Fruit fly (Drosophila melanogaster) whole organism, embryonic: Measurements from ENCODE around the gene Tsp29Fb.

Experiments
- B-H1 ChIP-seq: fragments of 200-800 bp; sonication (Bioruptor generic); IDR thresholded peaks from 3 replicates; pipeline ENCODE4 v1.3.6; 2022; ENCODE audit warnings: missing biosample characterization, missing genetic modification characterization
- Blimp-1 ChIP-seq: fragments of 200-800 bp; sonication (Bioruptor generic); optimal IDR thresholded peaks from 3 replicates; lab custom pipeline; 2018; ENCODE audit warnings: missing biosample characterization, missing genetic modification characterization, mild to moderate bottlenecking, moderate library complexity, missing genetic modification reagents
- BtbVII ChIP-seq: fragments of 200-800 bp; sonication (Bioruptor generic); optimal IDR thresholded peaks from 3 replicates; lab custom pipeline; 2017; ENCODE audit warnings: missing biosample characterization, mild to moderate bottlenecking, missing genetic modification characterization
- CG11695 ChIP-seq: fragments of 200-800 bp; sonication (Bioruptor generic); IDR thresholded peaks from 3 replicates; pipeline ENCODE4 v1.3.6; 2022; ENCODE audit warnings: missing biosample characterization, missing genetic modification characterization
- CG12942 ChIP-seq: fragments of 200-800 bp; sonication (Bioruptor generic); optimal IDR thresholded peaks from 3 replicates; lab custom pipeline; 2016; ENCODE audit warnings: missing biosample characterization, missing genetic modification characterization
- CG13894 ChIP-seq: fragments of 200-800 bp; sonication (Bioruptor generic); optimal IDR thresholded peaks from 3 replicates; lab custom pipeline; 2018; ENCODE audit warnings: missing biosample characterization, mild to moderate bottlenecking, missing genetic modification characterization, moderate library complexity
- CG1602 ChIP-seq: fragments of 200-800 bp; sonication (Bioruptor generic); optimal IDR thresholded peaks from 3 replicates; lab custom pipeline; 2016; ENCODE audit warnings: missing biosample characterization, missing genetic modification characterization
- CG1647 ChIP-seq: fragments of 200-800 bp; sonication (Bioruptor generic); optimal IDR thresholded peaks from 3 replicates; lab custom pipeline; 2016; ENCODE audit warnings: missing biosample characterization, missing genetic modification characterization
- CG2889 ChIP-seq: fragments of 200-800 bp; sonication (Bioruptor generic); IDR thresholded peaks from 3 replicates; pipeline ENCODE4 v1.3.6; 2022; ENCODE audit warnings: missing biosample characterization, missing genetic modification characterization
- CG32767 ChIP-seq: fragments of 200-800 bp; sonication (Bioruptor generic); IDR thresholded peaks from 2 replicates; pipeline ENCODE4 v1.3.6; 2022; ENCODE audit warnings: missing biosample characterization, missing genetic modification characterization
- CG4360 ChIP-seq: fragments of 200-800 bp; sonication (Bioruptor generic); IDR thresholded peaks from 2 replicates; pipeline ENCODE4 v1.3.6; 2022; ENCODE audit warnings: missing biosample characterization, missing genetic modification characterization
- CG4424 ChIP-seq: fragments of 200-800 bp; sonication (Bioruptor generic); optimal IDR thresholded peaks from 3 replicates; lab custom pipeline; 2016; ENCODE audit warnings: missing biosample characterization, missing genetic modification characterization
- CG6654 ChIP-seq: fragments of 200-800 bp; sonication (Bioruptor generic); optimal IDR thresholded peaks from 2 replicates; lab custom pipeline; 2017; ENCODE audit warnings: missing biosample characterization, mild to moderate bottlenecking, missing genetic modification characterization
- CG6813 ChIP-seq: fragments of 200-800 bp; sonication (Bioruptor generic); optimal IDR thresholded peaks from 2 replicates; lab custom pipeline; 2017; ENCODE audit warnings: missing biosample characterization, missing genetic modification characterization, mild to moderate bottlenecking, moderate library complexity, missing genetic modification reagents
- CG8359 ChIP-seq: fragments of 200-800 bp; sonication (Bioruptor generic); optimal IDR thresholded peaks from 2 replicates; lab custom pipeline; 2017; ENCODE audit warnings: missing biosample characterization, mild to moderate bottlenecking, missing genetic modification characterization, borderline replicate concordance
- CG8944 ChIP-seq: fragments of 200-800 bp; sonication (Bioruptor generic); optimal IDR thresholded peaks from 3 replicates; lab custom pipeline; 2016; ENCODE audit warnings: missing biosample characterization, missing genetic modification characterization
- CG9609 ChIP-seq: fragments of 200-800 bp; sonication (Bioruptor generic); optimal IDR thresholded peaks from 3 replicates; lab custom pipeline; 2016; ENCODE audit warnings: missing biosample characterization, missing genetic modification characterization
- Chrac-16 ChIP-seq: fragments of 200-800 bp; sonication (Bioruptor generic); optimal IDR thresholded peaks from 3 replicates; lab custom pipeline; 2016; ENCODE audit warnings: missing biosample characterization, missing genetic modification characterization
- D19B ChIP-seq: fragments of 200-800 bp; sonication (Bioruptor generic); optimal IDR thresholded peaks from 2 replicates; lab custom pipeline; 2017; ENCODE audit warnings: missing biosample characterization, mild to moderate bottlenecking, missing genetic modification characterization
- Dbx ChIP-seq: fragments of 200-800 bp; sonication (Bioruptor generic); IDR thresholded peaks from 3 replicates; pipeline ENCODE4 v1.3.6; 2022; ENCODE audit warnings: missing biosample characterization, missing genetic modification characterization
- Drgx ChIP-seq: fragments of 200-800 bp; sonication (Bioruptor generic); IDR thresholded peaks from 2 replicates; pipeline ENCODE4 v1.3.6; 2022; ENCODE audit warnings: missing biosample characterization, missing genetic modification characterization
- Hey ChIP-seq: fragments of 200-800 bp; sonication (Bioruptor generic); optimal IDR thresholded peaks from 3 replicates; lab custom pipeline; 2018; ENCODE audit warnings: missing biosample characterization, mild to moderate bottlenecking, missing genetic modification characterization
- HmgZ ChIP-seq: fragments of 200-800 bp; sonication (Bioruptor generic); optimal IDR thresholded peaks from 2 replicates; lab custom pipeline; 2018; ENCODE audit warnings: missing biosample characterization, mild to moderate bottlenecking, missing genetic modification characterization
- Hr3 ChIP-seq: fragments of 200-800 bp; sonication (Bioruptor generic); optimal IDR thresholded peaks from 3 replicates; lab custom pipeline; 2016; ENCODE audit warnings: missing biosample characterization, missing genetic modification characterization
- Mes4 ChIP-seq: fragments of 200-800 bp; sonication (Bioruptor generic); optimal IDR thresholded peaks from 2 replicates; lab custom pipeline; 2016; ENCODE audit warnings: missing biosample characterization, missing genetic modification characterization
- Oli ChIP-seq: fragments of 200-800 bp; sonication (Bioruptor generic); optimal IDR thresholded peaks from 2 replicates; lab custom pipeline; 2018; ENCODE audit warnings: missing biosample characterization, mild to moderate bottlenecking, missing genetic modification characterization, moderate library complexity
- Opbp ChIP-seq: fragments of 200-800 bp; sonication (Bioruptor generic); IDR thresholded peaks from 3 replicates; pipeline ENCODE4 v1.3.6; 2022; ENCODE audit warnings: missing biosample characterization, missing genetic modification characterization; ENCODE audit not compliant: partially characterized antibody
- Scr ChIP-seq: fragments of 200-800 bp; sonication (Bioruptor generic); IDR thresholded peaks from 2 replicates; pipeline ENCODE4 v1.3.6; 2022; ENCODE audit warnings: missing biosample characterization, missing genetic modification characterization; ENCODE audit not compliant: partially characterized antibody
- Side ChIP-seq: fragments of 200-800 bp; sonication (Bioruptor generic); optimal IDR thresholded peaks from 2 replicates; lab custom pipeline; 2016; ENCODE audit warnings: missing biosample characterization, missing genetic modification characterization
- Sin3A ChIP-seq: fragments of >200 bp; optimal IDR thresholded peaks from 2 replicates; lab custom pipeline; 2018
- Sox102F ChIP-seq: fragments of 200-800 bp; sonication (Bioruptor generic); optimal IDR thresholded peaks from 2 replicates; lab custom pipeline; 2018; ENCODE audit warnings: missing biosample characterization, mild to moderate bottlenecking, missing genetic modification characterization, moderate library complexity
- TFAM ChIP-seq: fragments of 200-800 bp; sonication (Bioruptor generic); optimal IDR thresholded peaks from 2 replicates; lab custom pipeline; 2017; ENCODE audit warnings: missing biosample characterization, missing genetic modification characterization, inconsistent platforms
- ab ChIP-seq: fragments of 200-800 bp; sonication (Bioruptor generic); optimal IDR thresholded peaks from 2 replicates; lab custom pipeline; 2016; ENCODE audit warnings: missing biosample characterization, missing genetic modification characterization
- ac ChIP-seq: fragments of 200-800 bp; sonication (Bioruptor generic); optimal IDR thresholded peaks from 3 replicates; lab custom pipeline; 2017; ENCODE audit warnings: missing biosample characterization, mild to moderate bottlenecking, missing genetic modification characterization
- ap ChIP-seq: fragments of 200-800 bp; sonication (Bioruptor generic); IDR thresholded peaks from 2 replicates; pipeline ENCODE4 v1.3.6; 2022; ENCODE audit warnings: missing biosample characterization, missing genetic modification characterization
- ara ChIP-seq: fragments of 200-800 bp; sonication (Bioruptor generic); IDR thresholded peaks from 2 replicates; pipeline ENCODE4 v1.3.6; 2022; ENCODE audit warnings: missing biosample characterization, missing genetic modification characterization
- ato ChIP-seq: fragments of 200-800 bp; sonication (Bioruptor generic); IDR thresholded peaks from 2 replicates; pipeline ENCODE4 v1.3.6; 2022; ENCODE audit warnings: missing biosample characterization, missing genetic modification characterization; ENCODE audit not compliant: partially characterized antibody
- az2 ChIP-seq: fragments of 200-800 bp; sonication (Bioruptor generic); optimal IDR thresholded peaks from 3 replicates; lab custom pipeline; 2016; ENCODE audit warnings: missing biosample characterization, missing genetic modification characterization
- croc ChIP-seq: fragments of 200-800 bp; sonication (Bioruptor generic); conservative IDR thresholded peaks from 3 replicates; pipeline ENCODE4 v1.3.6; 2022; ENCODE audit warnings: missing biosample characterization, missing genetic modification characterization
- danr ChIP-seq: fragments of 200-800 bp; sonication (Bioruptor generic); IDR thresholded peaks from 2 replicates; pipeline ENCODE4 v1.3.6; 2022; ENCODE audit warnings: missing biosample characterization, missing genetic modification characterization
- gce ChIP-seq: fragments of 200-800 bp; sonication (Bioruptor generic); IDR thresholded peaks from 3 replicates; pipeline ENCODE4 v1.3.6; 2022; ENCODE audit warnings: missing biosample characterization, missing genetic modification characterization
- gcm2 ChIP-seq: fragments of 200-800 bp; sonication (Bioruptor generic); optimal IDR thresholded peaks from 2 replicates; lab custom pipeline; 2016; ENCODE audit warnings: missing biosample characterization, missing genetic modification characterization
- hb ChIP-seq: fragments of 200-800 bp; sonication (Bioruptor generic); IDR thresholded peaks from 3 replicates; pipeline ENCODE4 v1.3.6; 2022; ENCODE audit warnings: missing biosample characterization, missing genetic modification characterization; ENCODE audit not compliant: partially characterized antibody
- ind ChIP-seq: fragments of 200-800 bp; sonication (Bioruptor generic); optimal IDR thresholded peaks from 3 replicates; lab custom pipeline; 2016; ENCODE audit warnings: missing biosample characterization, missing genetic modification characterization
- insv ChIP-seq, 2 experiments: fragments of 200-800 bp; sonication (Bioruptor generic); optimal IDR thresholded peaks; 3 replicates each; lab custom pipeline; 2016 to 2018; ENCODE audit warnings: missing biosample characterization in 2 of 2, missing genetic modification characterization in 2 of 2
- psq ChIP-seq: fragments of 200-800 bp; sonication (Bioruptor generic); optimal IDR thresholded peaks from 2 replicates; lab custom pipeline; 2017; ENCODE audit warnings: missing biosample characterization, missing genetic modification characterization
- pzg ChIP-seq: fragments of 200-800 bp; sonication (Bioruptor generic); optimal IDR thresholded peaks from 3 replicates; lab custom pipeline; 2018; ENCODE audit warnings: missing biosample characterization, mild to moderate bottlenecking, missing genetic modification characterization, moderate library complexity
- ro ChIP-seq: fragments of 200-800 bp; sonication (Bioruptor generic); IDR thresholded peaks from 2 replicates; pipeline ENCODE4 v1.3.6; 2022; ENCODE audit warnings: missing biosample characterization, missing genetic modification characterization
- sd ChIP-seq: fragments of 200-800 bp; sonication (Bioruptor generic); optimal IDR thresholded peaks from 3 replicates; lab custom pipeline; 2018; ENCODE audit warnings: missing biosample characterization, mild to moderate bottlenecking, missing genetic modification characterization, moderate library complexity
- trh ChIP-seq: fragments of 200-800 bp; sonication (Bioruptor generic); optimal IDR thresholded peaks from 2 replicates; lab custom pipeline; 2016; ENCODE audit warnings: missing biosample characterization, missing genetic modification characterization
- vnd ChIP-seq: fragments of 200-800 bp; sonication (Bioruptor generic); IDR thresholded peaks from 3 replicates; pipeline ENCODE4 v1.3.6; 2022; ENCODE audit warnings: missing biosample characterization, missing genetic modification characterization; ENCODE audit not compliant: partially characterized antibody
- vvl ChIP-seq: fragments of 200-800 bp; sonication (Bioruptor generic); IDR thresholded peaks from 2 replicates; pipeline ENCODE4 v1.3.6; 2022; ENCODE audit warnings: missing biosample characterization, missing genetic modification characterization

Gene Tsp29Fb

dm6 chr2L:8959001-8959461 lies 21.8 kb downstream of the Tsp29Fb start, which contains the start of gene CG31886 (continued):
- peak; percentile 84 for TF ChIP-seq Drgx (GFP tag; lab: Robert Waterston, UW)
- no peak for TF ChIP-seq CG8359 (GFP tag; lab: Kevin White, UChicago)
- no peak for TF ChIP-seq gcm2
- TF ChIP-seq CG8944 (GFP tag; lab: Kevin White, UChicago) = no peak
- TF ChIP-seq BtbVII (GFP tag; lab: Kevin White, UChicago) = peak; percentile 15
- TF ChIP-seq ro = no peak
- peak; percentile 29 for TF ChIP-seq Blimp-1 (GFP tag; lab: Kevin White, UChicago)
- TF ChIP-seq ac = no peak
- no peak for TF ChIP-seq az2 (GFP tag; lab: Kevin White, UChicago)
- no peak for TF ChIP-seq ab (GFP tag; lab: Kevin White, UChicago)
- TF ChIP-seq pzg (GFP tag; lab: Kevin White, UChicago) = no peak
- TF ChIP-seq Opbp (GFP tag; lab: Robert Waterston, UW) = no peak
- no peak for TF ChIP-seq CG1647 (GFP tag; lab: Kevin White, UChicago)
- TF ChIP-seq CG6654 (GFP tag; lab: Kevin White, UChicago) = no peak
- no peak for TF ChIP-seq CG6813
- no peak for TF ChIP-seq ato (GFP tag; lab: Robert Waterston, UW)
- 0 out of 2 replicates have a peak, but pooled peaks have one; percentile 14 for TF ChIP-seq ap (GFP tag; lab: Robert Waterston, UW)
- TF ChIP-seq CG2889 (GFP tag; lab: Robert Waterston, UW) = no peak
- no peak; the same call in 1 of the 2 replicates for TF ChIP-seq vvl (GFP tag; lab: Robert Waterston, UW)
- no peak for TF ChIP-seq TFAM
- no peak for TF ChIP-seq ara (GFP tag; lab: Robert Waterston, UW)
- TF ChIP-seq HmgZ (tag; lab: Kevin White, UChicago) = no peak
- TF ChIP-seq Mes4 (GFP tag; lab: Kevin White, UChicago) = no peak
- peak; percentile 27 for TF ChIP-seq CG4424
- TF ChIP-seq CG13894 (tag; lab: Kevin White, UChicago) = no peak
- TF ChIP-seq psq (GFP tag; lab: Kevin White, UChicago) = no peak
- TF ChIP-seq danr = no peak
- TF ChIP-seq insv (GFP tag; optimal IDR thresholded peaks at IDR 0.05; lab: Kevin White, UChicago) = no peak
- TF ChIP-seq CG4360 = no peak
- TF ChIP-seq CG1602 (GFP tag; lab: Kevin White, UChicago) = no peak
- TF ChIP-seq gce (GFP tag; lab: Robert Waterston, UW) = no peak
- no peak for TF ChIP-seq sd (tag; lab: Kevin White, UChicago)
- TF ChIP-seq hb = no peak
- TF ChIP-seq B-H1 (GFP tag; lab: Robert Waterston, UW) = no peak; the same call in 2 of the 3 replicates
- 0 out of 3 replicates have a peak, but pooled peaks have one; percentile 36 for TF ChIP-seq CG11695
- no peak for TF ChIP-seq Hr3 (GFP tag; lab: Kevin White, UChicago)
- TF ChIP-seq Scr (GFP tag; lab: Robert Waterston, UW) = no peak
- no peak for TF ChIP-seq vnd (GFP tag; lab: Robert Waterston, UW)
- 0 out of 2 replicates have a peak, but pooled peaks have one; percentile 51 for TF ChIP-seq CG32767
- TF ChIP-seq Dbx = no peak
- TF ChIP-seq CG12942 (GFP tag; lab: Kevin White, UChicago) = no peak
- TF ChIP-seq trh (GFP tag; lab: Kevin White, UChicago) = no peak
- TF ChIP-seq Sox102F = no peak
- no peak for TF ChIP-seq D19B (GFP tag; lab: Kevin White, UChicago)
- no peak for TF ChIP-seq Side (GFP tag; lab: Kevin White, UChicago)
- no peak for TF ChIP-seq Sin3A (lab: Kevin White, UChicago)
- no peak for TF ChIP-seq Hey (tag; lab: Kevin White, UChicago)
- peak; percentile 2 for TF ChIP-seq Chrac-16 (GFP tag; lab: Kevin White, UChicago)
- TF ChIP-seq croc (GFP tag; lab: Robert Waterston, UW) = no peak; the same call in 2 of the 3 replicates
- TF ChIP-seq ind (GFP tag; lab: Kevin White, UChicago) = peak; percentile 3
- TF ChIP-seq Oli (tag; lab: Kevin White, UChicago) = peak; percentile 7
- TF ChIP-seq CG9609 (GFP tag; lab: Kevin White, UChicago) = no peak
